Worm (Caenorhabditis elegans) whole organism, L3 larva: ENCODE measurements around the gene gtf-2H1.

Experiments used
- R02D3.7 ChIP-seq: fragments of 150-350 bp; optimal IDR thresholded peaks from 2 replicates; lab custom pipeline; 2014; ENCODE audit warnings: missing biosample characterization, missing genetic modification characterization
- egl-27 ChIP-seq: sonication (generic microtip); optimal IDR thresholded peaks from 4 replicates; lab custom pipeline; 2017; ENCODE audit warnings: missing biosample characterization, missing genetic modification reagents, missing genetic modification characterization
- elt-1 ChIP-seq: fragments of 150-350 bp; optimal IDR thresholded peaks from 2 replicates; lab custom pipeline; 2014; ENCODE audit warnings: missing biosample characterization, missing genetic modification characterization
- elt-3 ChIP-seq, 3 experiments: fragments of 150-350 bp in 1 of 3; sonication (generic microtip) in 2 of 3; optimal IDR thresholded peaks; 2 replicates in 2 of 3; 4 replicates in 1 of 3; lab custom pipeline; 2014 to 2017; ENCODE audit warnings: missing biosample characterization in 3 of 3, missing genetic modification characterization in 3 of 3
- fkh-10 ChIP-seq: sonication (generic microtip); optimal IDR thresholded peaks from 2 replicates; lab custom pipeline; 2017; ENCODE audit warnings: missing biosample characterization, missing genetic modification reagents, missing genetic modification characterization
- nhr-11 ChIP-seq: fragments of 150-350 bp; optimal IDR thresholded peaks from 2 replicates; lab custom pipeline; 2014; ENCODE audit warnings: missing biosample characterization, missing genetic modification characterization
- nhr-25 ChIP-seq: sonication (generic microtip); optimal IDR thresholded peaks from 2 replicates; lab custom pipeline; 2017; ENCODE audit warnings: missing biosample characterization, missing genetic modification characterization
- nhr-43 ChIP-seq: sonication (generic microtip); optimal IDR thresholded peaks from 2 replicates; lab custom pipeline; 2016; ENCODE audit warnings: mild to moderate bottlenecking, missing genetic modification characterization, missing compliant biosample characterization; ENCODE audit not compliant: poor library complexity, severe bottlenecking
- nhr-76 ChIP-seq: fragments of 150-350 bp; sonication (generic microtip); optimal IDR thresholded peaks from 5 replicates; lab custom pipeline; 2014; ENCODE audit warnings: missing biosample characterization, missing genetic modification characterization
- ztf-11 ChIP-seq: fragments of 150-350 bp; optimal IDR thresholded peaks from 2 replicates; lab custom pipeline; 2014; ENCODE audit warnings: missing biosample characterization, missing genetic modification characterization
- ztf-4 ChIP-seq: fragments of 150-350 bp; optimal IDR thresholded peaks from 2 replicates; lab custom pipeline; 2014; ENCODE audit warnings: missing biosample characterization, missing genetic modification characterization

DNA sequence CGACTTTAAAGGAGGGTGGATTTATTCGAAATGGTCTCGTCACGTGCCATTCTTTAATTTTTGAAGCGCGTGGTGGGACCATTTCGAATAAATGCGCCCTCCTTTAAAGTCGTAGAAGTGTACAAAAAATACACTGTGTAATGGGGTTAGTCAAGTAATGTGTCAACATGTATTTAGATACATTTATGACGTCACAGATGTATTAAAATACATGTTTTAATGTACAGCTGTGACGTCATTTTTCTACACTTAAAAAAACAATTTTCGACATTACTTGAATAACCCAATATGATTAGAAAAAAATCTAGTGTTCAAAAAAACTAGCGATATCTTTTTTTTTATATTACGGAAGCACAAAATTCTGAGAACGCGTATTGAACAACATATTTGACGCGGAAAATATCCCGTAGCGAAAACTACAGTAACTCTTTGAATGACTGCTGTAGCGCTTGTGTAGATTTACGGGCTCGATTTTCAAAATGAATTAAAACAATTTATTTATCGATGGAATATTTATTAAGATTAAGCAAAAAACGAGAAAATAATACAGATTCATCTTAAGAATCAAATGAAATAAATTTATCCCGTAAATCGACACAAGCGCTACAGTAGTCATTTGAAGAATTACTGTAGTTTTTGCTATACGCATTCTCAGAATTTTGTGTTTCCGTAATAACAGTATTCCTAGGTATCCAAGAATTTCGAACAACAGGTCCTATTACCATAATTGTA is 28.5 kb downstream of the gtf-2H1 start, which contains the start of gene gfrp-1:
- TF ChIP-seq elt-1 (tag; lab: Kevin White, UChicago) = no peak
- TF ChIP-seq elt-3 (tag; optimal IDR thresholded peaks at IDR 0.05; lab: Kevin White, UChicago) = no peak
- TF ChIP-seq R02D3.7 (tag; lab: Kevin White, UChicago) = no peak
- no peak for TF ChIP-seq nhr-25 (tag; lab: Kevin White, UChicago)
- TF ChIP-seq ztf-11 (tag; lab: Kevin White, UChicago) = no peak
- no peak for TF ChIP-seq egl-27 (tag; lab: Kevin White, UChicago)
- no peak for TF ChIP-seq nhr-11 (tag; lab: Kevin White, UChicago)
- TF ChIP-seq nhr-43 (tag; lab: Kevin White, UChicago) = no peak
- no peak for TF ChIP-seq fkh-10 (GFP tag; lab: Kevin White, UChicago)
- no peak for TF ChIP-seq nhr-76
- TF ChIP-seq ztf-4 (tag; lab: Kevin White, UChicago) = no peak
